Worm (Caenorhabditis elegans) whole organism, midembryonic: ENCODE data around the gene srv-29.

Experiments
- med-1 ChIP-seq: sonication (generic microtip); optimal IDR thresholded peaks from 2 replicates; lab custom pipeline; 2017; ENCODE audit warnings: missing genetic modification characterization, mild to moderate bottlenecking, missing compliant biosample characterization, antibody characterized with exemption, missing genetic modification reagents; ENCODE audit not compliant: insufficient read depth
- ref-1 ChIP-seq: fragments of 200-800 bp; sonication (Bioruptor generic); conservative IDR thresholded peaks from 2 replicates; pipeline ENCODE4 v1.3.6; 2022; ENCODE audit warnings: missing genetic modification reagents, missing genetic modification characterization, missing compliant biosample characterization

ce11 chrIV:6227974-6228373 lies 38.4 kb downstream of the srv-29 start, which contains the start of gene C49A9.1:
- no peak for TF ChIP-seq med-1 (GFP tag; lab: Kevin White, UChicago)
- TF ChIP-seq ref-1 = no peak
